Worm (Caenorhabditis elegans): ENCODE results near the gene oac-15.

Gene oac-15

DNA sequence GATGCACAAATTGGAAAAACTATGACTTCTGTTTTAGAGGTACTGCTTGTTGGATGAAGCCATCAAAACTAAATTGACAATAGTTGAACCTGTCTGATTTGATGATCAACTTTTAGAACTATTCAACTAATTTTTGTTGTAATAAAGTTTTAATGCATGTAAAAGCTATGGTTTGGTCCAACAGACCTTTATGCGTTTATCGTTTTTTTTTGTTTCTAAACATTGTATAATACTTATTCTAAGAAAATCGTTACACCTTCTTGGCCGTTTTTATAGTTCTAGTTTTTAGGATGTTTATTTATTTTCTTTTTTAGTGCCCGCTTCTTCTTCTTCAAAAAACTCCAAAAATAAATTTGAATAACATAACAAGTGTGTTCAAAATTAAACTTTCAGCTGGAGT, 46.0 kb downstream of the oac-15 start, which contains the start of gene F10A3.12:
Gene F10A3.12, plus strand, starts transcription at position 301 of the 400 bp plus-strand sequence.
- no peak for TF ChIP-seq ceh-82 (tag; optimal IDR thresholded peaks at IDR 0.05)
- TF ChIP-seq sea-2 (GFP tag; optimal IDR thresholded peaks at IDR 0.05): no peak
- TF ChIP-seq nhr-43 (tag; optimal IDR thresholded peaks at IDR 0.05; ENCODE audit: poor library complexity, severe bottlenecking): no peak
- no peak for TF ChIP-seq nhr-11 (tag; optimal IDR thresholded peaks at IDR 0.05)
- TF ChIP-seq nhr-28 (tag; optimal IDR thresholded peaks at IDR 0.05): no peak
- no peak for TF ChIP-seq ztf-11 (tag; optimal IDR thresholded peaks at IDR 0.05)
- TF ChIP-seq nhr-76 (tag; optimal IDR thresholded peaks at IDR 0.05): no peak
- TF ChIP-seq elt-2 (tag; optimal IDR thresholded peaks at IDR 0.05): no peak
- TF ChIP-seq tbx-2 (tag; optimal IDR thresholded peaks at IDR 0.05): no peak
- TF ChIP-seq nhr-77 (tag; optimal IDR thresholded peaks at IDR 0.05): no peak
- TF ChIP-seq mdl-1 (tag; optimal IDR thresholded peaks at IDR 0.05): no peak
- TF ChIP-seq egl-5 (tag; optimal IDR thresholded peaks at IDR 0.05): no peak
- TF ChIP-seq ZK546.5 (tag; optimal IDR thresholded peaks at IDR 0.05): no peak

DNA sequence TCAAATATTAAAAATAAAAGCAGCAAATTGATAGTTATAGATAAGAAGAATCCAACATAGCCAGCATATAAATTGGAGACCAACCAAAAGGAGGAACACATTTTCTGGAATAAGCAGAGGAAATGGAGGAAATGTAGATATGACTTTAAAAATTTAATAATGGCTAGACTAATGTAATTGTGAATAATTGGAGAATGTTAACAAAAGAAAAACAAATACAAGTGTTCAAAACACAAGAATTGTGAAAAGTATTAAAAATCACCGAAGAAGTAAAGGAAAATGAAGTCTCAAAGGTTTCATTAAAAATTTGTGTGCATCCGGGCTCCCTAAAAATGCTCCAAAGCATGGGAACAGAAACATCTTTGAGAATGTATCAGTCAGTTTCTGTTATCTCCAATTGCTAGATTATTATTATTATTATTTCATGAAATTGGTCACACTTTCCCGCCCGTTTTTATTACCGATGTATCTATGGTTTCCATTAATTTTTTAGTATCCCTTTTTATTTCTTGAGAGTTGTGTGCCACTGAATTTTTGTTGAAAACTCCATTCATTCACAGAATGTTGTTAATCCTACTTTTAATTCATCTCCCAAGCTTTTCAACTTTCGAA, 47.5 kb downstream of the oac-15 start, which contains the start of the genes str-109 and F10A3.11:
Gene str-109, minus strand, starts transcription at position 101 of the 612 bp plus-strand sequence.
Gene F10A3.11, plus strand, starts transcription at position 562 of the 612 bp plus-strand sequence.
- TF ChIP-seq pha-4 (tag; optimal IDR thresholded peaks at IDR 0.05) (no peak), tbx-2 (tag; optimal IDR thresholded peaks at IDR 0.05) (no peak), ceh-9 (tag; optimal IDR thresholded peaks at IDR 0.05) (no peak), nfya-1 (tag; optimal IDR thresholded peaks at IDR 0.05; ENCODE audit: insufficient read depth) (no peak)

DNA sequence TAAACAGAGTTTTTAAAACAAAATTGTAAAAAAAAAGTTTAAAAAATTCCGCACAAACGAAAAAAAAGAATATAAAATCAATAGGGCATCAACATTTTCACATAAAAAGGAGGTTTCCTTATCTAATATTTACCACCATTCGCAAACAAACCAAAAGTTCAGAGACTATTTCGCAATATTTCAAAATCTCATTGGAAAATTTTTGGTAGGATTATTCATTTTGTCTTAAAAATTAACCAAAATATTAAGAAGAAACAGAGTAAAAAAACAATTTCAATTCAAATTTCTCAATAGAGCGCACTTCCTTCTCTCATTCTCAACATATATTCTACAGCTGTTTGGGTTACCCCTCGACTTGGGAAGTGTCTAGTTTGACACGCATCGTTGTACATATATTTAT, 49.6 kb downstream of the oac-15 start:
- TF ChIP-seq pqm-1 (tag; optimal IDR thresholded peaks at IDR 0.05): peak; percentile 16
- peak; percentile 42 for TF ChIP-seq elt-2 (tag; optimal IDR thresholded peaks at IDR 0.05)
- TF ChIP-seq fkh-10 (GFP tag; optimal IDR thresholded peaks at IDR 0.05): no peak
- TF ChIP-seq pha-4 (tag; optimal IDR thresholded peaks at IDR 0.05): peak; percentile 71

DNA sequence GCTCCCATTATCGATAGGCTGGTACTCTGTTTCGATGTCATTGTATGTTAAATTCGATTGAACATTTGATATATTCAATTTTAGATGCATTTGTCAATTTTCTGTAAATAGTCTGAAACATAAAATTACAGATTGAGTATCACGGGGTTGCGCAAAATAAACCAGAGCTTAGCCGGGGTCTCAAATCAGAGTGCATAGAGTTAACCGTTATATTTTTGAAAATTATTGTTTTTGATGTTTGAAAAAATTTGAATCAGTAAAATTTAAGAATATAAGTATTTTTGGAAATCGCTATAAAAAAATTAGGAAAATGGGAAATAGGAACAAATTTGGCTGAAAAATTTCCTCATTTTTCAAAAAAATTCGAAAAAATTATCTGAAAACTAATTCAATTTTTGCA, 50.1 kb downstream of the oac-15 start, which contains the start of gene F10A3.17:
Gene F10A3.17, minus strand, starts transcription at position 101 of the 400 bp plus-strand sequence.
- TF ChIP-seq skn-1 (tag; optimal IDR thresholded peaks at IDR 0.05): no peak
- no peak for TF ChIP-seq pha-4 (tag; optimal IDR thresholded peaks at IDR 0.05)
- TF ChIP-seq nfya-1 (tag; optimal IDR thresholded peaks at IDR 0.05; ENCODE audit: insufficient read depth): no peak
- no peak for TF ChIP-seq lin-15B (tag; optimal IDR thresholded peaks at IDR 0.05)
- TF ChIP-seq snpc-4 (tag; optimal IDR thresholded peaks at IDR 0.05): no peak
- no peak for TF ChIP-seq hmg-11 (tag; optimal IDR thresholded peaks at IDR 0.05)
- TF ChIP-seq elt-3 (tag; optimal IDR thresholded peaks at IDR 0.05): no peak

DNA sequence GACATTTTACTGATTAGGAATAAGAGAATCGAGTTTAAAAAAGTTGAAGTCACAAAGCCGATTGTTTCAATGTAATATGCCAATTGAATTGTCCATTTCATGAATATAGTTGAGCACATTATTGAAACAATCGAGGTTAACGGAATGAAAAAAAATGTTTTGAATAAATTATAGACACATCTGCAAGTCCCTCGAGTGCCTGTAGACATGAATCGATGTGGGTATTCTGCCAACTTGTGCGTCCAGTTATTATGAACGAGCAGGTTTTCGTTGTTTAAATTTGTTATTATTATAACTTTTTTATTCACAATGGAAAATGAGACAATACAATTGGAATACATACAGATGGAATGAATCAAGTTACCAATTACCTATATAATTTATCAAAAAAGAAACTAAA, 51.3 kb downstream of the oac-15 start, which contains the start of gene str-99:
Gene str-99, minus strand, starts transcription at position 101 of the 400 bp plus-strand sequence.
- TF ChIP-seq nhr-77 (tag; optimal IDR thresholded peaks at IDR 0.05) (no peak), skn-1 (tag; optimal IDR thresholded peaks at IDR 0.05) (no peak), ceh-9 (tag; optimal IDR thresholded peaks at IDR 0.05) (no peak), ceh-28 (tag; optimal IDR thresholded peaks at IDR 0.05) (no peak), ceh-82 (tag; optimal IDR thresholded peaks at IDR 0.05) (no peak), fkh-2 (tag; optimal IDR thresholded peaks at IDR 0.05) (no peak), ZK546.5 (tag; optimal IDR thresholded peaks at IDR 0.05) (no peak), daf-12 (tag; optimal IDR thresholded peaks at IDR 0.05) (no peak), sea-2 (GFP tag; optimal IDR thresholded peaks at IDR 0.05) (no peak), elt-3 (tag; optimal IDR thresholded peaks at IDR 0.05) (no peak), snpc-4 (tag; optimal IDR thresholded peaks at IDR 0.05) (no peak), nhr-12 (tag; optimal IDR thresholded peaks at IDR 0.05) (no peak), nhr-76 (tag; optimal IDR thresholded peaks at IDR 0.05) (no peak), lin-15B (tag; optimal IDR thresholded peaks at IDR 0.05) (no peak), nhr-25 (tag; optimal IDR thresholded peaks at IDR 0.05) (no peak), nhr-23 (tag; optimal IDR thresholded peaks at IDR 0.05) (no peak), egl-27 (tag; optimal IDR thresholded peaks at IDR 0.05) (no peak), jun-1 (tag; optimal IDR thresholded peaks at IDR 0.05) (no peak), unc-62 (GFP tag; optimal IDR thresholded peaks at IDR 0.05) (no peak), nhr-237 (tag; optimal IDR thresholded peaks at IDR 0.05) (no peak)

Measured in whole organism, L3 larva.